Worm (Caenorhabditis elegans) whole organism, L4/young adult: ENCODE data around the gene C27F2.7.

Source experiments
- W03F9.2 ChIP-seq: fragments of 150-350 bp; optimal IDR thresholded peaks from 2 replicates; lab custom pipeline; 2014; ENCODE audit warnings: missing biosample characterization, missing genetic modification characterization
- dao-5 ChIP-seq: sonication (generic microtip); optimal IDR thresholded peaks from 2 replicates; lab custom pipeline; 2016; ENCODE audit warnings: missing genotype, missing genetic modification characterization, moderate library complexity, missing compliant biosample characterization
- him-1 ChIP-seq: sonication (generic microtip); optimal IDR thresholded peaks from 2 replicates; lab custom pipeline; 2016; ENCODE audit warnings: missing genotype, missing genetic modification reagents, missing genetic modification characterization, missing compliant biosample characterization

Gene C27F2.7

DNA sequence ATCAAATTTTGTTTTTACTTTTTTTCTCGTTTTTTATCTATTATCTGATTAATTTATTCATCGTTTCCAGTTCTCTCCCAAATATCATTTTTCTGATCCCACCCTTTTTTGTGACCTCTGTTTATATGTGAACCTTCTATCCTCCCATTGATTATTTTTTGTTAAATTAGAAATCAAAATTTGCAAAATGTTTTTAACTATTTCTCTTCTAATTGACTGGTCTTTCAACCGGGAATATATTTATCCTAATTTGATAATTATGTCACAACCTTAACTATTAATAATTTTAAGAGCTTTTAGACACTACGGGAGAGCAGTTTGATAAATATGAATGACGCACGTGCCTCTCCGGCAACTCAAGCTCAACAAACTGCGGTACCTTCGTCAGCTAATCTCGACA, 40.1 kb downstream of the C27F2.7 start, which contains the start of gene ntl-9:
Gene ntl-9 (plus strand): TSS at position 301 of the 400 bp plus-strand sequence.
- TF ChIP-seq dao-5 (no peak), W03F9.2 (tag; lab: Kevin White, UChicago) (no peak), him-1 (no peak)

DNA sequence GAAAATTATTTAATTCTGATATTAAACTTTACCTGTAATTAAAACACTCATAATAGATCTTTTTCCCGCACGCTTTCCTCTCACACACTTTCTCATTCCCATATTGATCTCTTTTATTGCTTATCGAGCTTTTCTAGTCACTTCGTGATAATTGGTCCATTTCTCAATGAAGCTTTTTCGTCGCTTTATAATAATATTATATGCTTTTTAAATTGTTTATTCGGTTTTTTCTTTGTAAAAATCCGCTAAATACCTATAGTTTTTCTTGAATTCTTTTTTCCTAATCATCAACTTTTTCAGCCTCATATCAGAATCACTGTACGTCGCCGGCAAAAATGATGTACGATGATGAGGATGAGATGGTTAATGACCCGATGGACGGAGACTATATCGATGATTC, 45.0 kb downstream of the C27F2.7 start, which contains the start of gene rpb-2:
Gene rpb-2 (plus strand): TSS at position 301 of the 400 bp plus-strand sequence.
- TF ChIP-seq dao-5, result no peak
- TF ChIP-seq him-1, result no peak
- no peak for TF ChIP-seq W03F9.2 (tag; lab: Kevin White, UChicago)

DNA sequence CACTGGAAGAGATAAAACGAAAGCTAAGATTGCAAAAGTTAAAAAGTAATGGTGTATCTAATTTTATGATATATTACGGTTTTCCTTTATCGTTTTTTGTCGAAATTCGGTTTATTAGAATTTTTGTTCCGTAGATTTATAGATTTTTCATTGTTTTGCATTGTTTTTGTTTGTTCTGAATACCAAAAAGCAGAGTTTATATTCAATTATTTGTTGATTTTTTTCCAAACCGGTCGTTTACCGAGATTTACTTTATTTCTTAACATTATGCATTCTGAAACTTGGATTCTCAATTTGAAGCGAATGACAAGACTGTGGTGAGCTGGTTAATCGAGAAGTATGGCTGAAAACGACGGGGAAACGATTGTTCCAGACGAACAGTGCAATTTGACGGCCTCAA, 47.3 kb downstream of the C27F2.7 start, which contains the start of gene fsn-1:
Gene fsn-1 (plus strand): TSS at position 301 of the 400 bp plus-strand sequence.
- TF ChIP-seq him-1, result no peak
- no peak for TF ChIP-seq W03F9.2 (tag; lab: Kevin White, UChicago)
- TF ChIP-seq dao-5, result no peak

DNA sequence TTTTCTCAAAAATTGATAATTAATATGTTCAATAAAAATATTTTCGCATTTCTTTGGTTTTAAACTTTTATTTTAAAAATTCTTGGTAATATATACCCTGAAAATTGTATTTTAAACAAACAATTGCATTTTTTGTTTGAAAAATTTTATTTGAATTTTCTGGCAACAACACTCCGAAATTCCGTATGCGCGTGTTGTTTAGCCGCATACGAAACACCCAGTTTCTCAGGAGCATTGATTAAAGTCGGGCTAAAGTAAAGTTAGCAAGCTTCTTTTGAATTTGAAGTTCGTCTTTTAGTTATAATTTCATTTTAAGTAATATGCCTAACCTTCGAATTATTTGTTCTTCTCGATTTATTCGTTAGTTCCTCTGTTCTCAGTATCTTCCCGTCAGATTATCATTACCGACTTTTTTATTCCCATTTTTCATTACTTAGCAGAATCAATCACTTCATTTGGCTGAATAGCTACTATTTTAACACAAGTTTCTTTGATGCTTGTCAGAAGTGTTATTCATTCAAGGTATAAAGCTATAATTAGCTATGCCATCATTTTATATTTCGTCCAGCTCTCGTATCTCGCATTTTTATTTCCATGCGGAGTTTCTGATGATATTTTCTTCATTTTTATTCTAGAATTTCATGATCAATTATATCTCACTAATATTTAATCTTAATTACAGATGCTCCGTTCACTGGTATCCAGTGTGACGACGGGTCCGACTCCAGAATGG, 49.2 kb downstream of the C27F2.7 start, which contains the start of gene mrps-18C:
Gene mrps-18C (plus strand): TSS at position 683 of the 733 bp plus-strand sequence.
- no peak for TF ChIP-seq him-1
- TF ChIP-seq dao-5, result no peak
- TF ChIP-seq W03F9.2 (tag; lab: Kevin White, UChicago), result no peak

DNA sequence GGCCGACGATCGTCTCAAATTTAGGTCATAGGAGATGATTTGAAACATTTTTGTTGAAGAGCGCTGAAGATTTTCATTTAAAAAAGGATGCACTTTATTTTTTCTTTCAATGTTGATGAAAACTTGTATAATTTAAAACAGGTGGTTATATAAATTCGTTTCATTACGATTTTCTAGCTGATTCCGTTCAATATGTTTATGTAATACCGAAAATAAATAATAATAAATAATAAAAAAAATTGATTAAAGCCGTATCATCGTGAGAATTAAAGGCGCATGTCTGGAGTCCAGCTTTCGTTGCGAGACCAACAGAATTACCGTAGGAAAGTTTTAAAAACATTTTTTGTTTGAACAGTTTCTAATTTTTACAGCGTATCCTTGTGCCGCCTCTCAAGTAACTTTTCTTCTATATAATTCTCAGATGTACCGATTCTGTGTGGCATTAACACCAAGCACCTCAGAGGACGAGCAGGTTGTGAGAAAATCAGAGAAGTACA, 52.0 kb downstream of the C27F2.7 start, which contains the start of the genes C26E6.12 and eri-9:
Gene C26E6.12 (minus strand): TSS at position 51 of the 497 bp plus-strand sequence.
Gene eri-9 (plus strand): TSS at position 248 of the 497 bp plus-strand sequence.
- TF ChIP-seq him-1 (no peak), W03F9.2 (tag; lab: Kevin White, UChicago) (no peak), dao-5 (no peak)
